Fruit fly (Drosophila melanogaster) whole organism, embryonic: ENCODE results near the gene CG42299.

Experiments used
- Atf3 ChIP-seq: fragments of 200-800 bp; sonication (Bioruptor generic); optimal IDR thresholded peaks from 3 replicates; lab custom pipeline; 2016; ENCODE audit warnings: missing biosample characterization, missing genetic modification characterization
- Bteb2 ChIP-seq: fragments of 200-800 bp; sonication (Bioruptor generic); optimal IDR thresholded peaks from 2 replicates; lab custom pipeline; 2016; ENCODE audit warnings: missing biosample characterization, missing genetic modification characterization
- CG10147 ChIP-seq: fragments of 200-800 bp; sonication (Bioruptor generic); optimal IDR thresholded peaks from 2 replicates; lab custom pipeline; 2019; ENCODE audit warnings: missing biosample characterization, mild to moderate bottlenecking, missing genetic modification characterization, moderate library complexity
- CG10321 ChIP-seq: fragments of 200-800 bp; sonication (Bioruptor generic); IDR thresholded peaks from 2 replicates; pipeline ENCODE4 v1.3.6; 2022; ENCODE audit warnings: missing biosample characterization, missing genetic modification characterization
- CG10959 ChIP-seq: fragments of 200-800 bp; sonication (Bioruptor generic); IDR thresholded peaks from 2 replicates; pipeline ENCODE4 v1.3.6; 2022; ENCODE audit warnings: missing biosample characterization, missing genetic modification characterization
- CG11093 ChIP-seq: fragments of 200-800 bp; sonication (Bioruptor generic); IDR thresholded peaks from 3 replicates; pipeline ENCODE4 v1.3.6; 2022; ENCODE audit warnings: missing biosample characterization, missing genetic modification characterization
- CG12155 ChIP-seq: fragments of 200-800 bp; sonication (Bioruptor generic); optimal IDR thresholded peaks from 3 replicates; lab custom pipeline; 2016; ENCODE audit warnings: missing biosample characterization, missing genetic modification characterization
- CG15479 ChIP-seq: fragments of 200-800 bp; sonication (Bioruptor generic); optimal IDR thresholded peaks from 3 replicates; lab custom pipeline; 2019; ENCODE audit warnings: missing biosample characterization, mild to moderate bottlenecking, missing genetic modification characterization, moderate library complexity
- CG16779 ChIP-seq: fragments of 200-800 bp; sonication (Bioruptor generic); IDR thresholded peaks from 2 replicates; pipeline ENCODE4 v1.3.6; 2022; ENCODE audit warnings: missing biosample characterization, missing genetic modification characterization
- CG17186 ChIP-seq: fragments of 200-800 bp; sonication (Bioruptor generic); optimal IDR thresholded peaks from 3 replicates; lab custom pipeline; 2017; ENCODE audit warnings: missing biosample characterization, missing genetic modification reagents, missing genetic modification characterization
- CG18476 ChIP-seq: fragments of 200-800 bp; sonication (Bioruptor generic); optimal IDR thresholded peaks from 2 replicates; lab custom pipeline; 2016; ENCODE audit warnings: missing biosample characterization, mild to moderate bottlenecking, missing genetic modification characterization
- CG32532 ChIP-seq: fragments of 200-800 bp; sonication (Bioruptor generic); IDR thresholded peaks from 2 replicates; pipeline ENCODE4 v1.3.6; 2022; ENCODE audit warnings: missing biosample characterization, missing genetic modification characterization
- CG34224 ChIP-seq: fragments of 200-800 bp; sonication (Bioruptor generic); IDR thresholded peaks from 3 replicates; pipeline ENCODE4 v1.3.6; 2022; ENCODE audit warnings: missing biosample characterization, missing genetic modification characterization; ENCODE audit not compliant: partially characterized antibody
- CG4707 ChIP-seq: fragments of 200-800 bp; sonication (Bioruptor generic); optimal IDR thresholded peaks from 2 replicates; lab custom pipeline; 2018; ENCODE audit warnings: missing biosample characterization, mild to moderate bottlenecking, missing genetic modification characterization, moderate library complexity
- CG6654 ChIP-seq: fragments of 200-800 bp; sonication (Bioruptor generic); optimal IDR thresholded peaks from 2 replicates; lab custom pipeline; 2017; ENCODE audit warnings: missing biosample characterization, mild to moderate bottlenecking, missing genetic modification characterization
- CG6813 ChIP-seq: fragments of 200-800 bp; sonication (Bioruptor generic); optimal IDR thresholded peaks from 2 replicates; lab custom pipeline; 2017; ENCODE audit warnings: missing biosample characterization, missing genetic modification characterization, mild to moderate bottlenecking, moderate library complexity, missing genetic modification reagents
- CG7987 ChIP-seq: fragments of 200-800 bp; sonication (Bioruptor generic); optimal IDR thresholded peaks from 2 replicates; lab custom pipeline; 2018; ENCODE audit warnings: missing biosample characterization, mild to moderate bottlenecking, missing genetic modification characterization, moderate library complexity
- CG9215 ChIP-seq: fragments of 200-800 bp; sonication (Bioruptor generic); IDR thresholded peaks from 2 replicates; pipeline ENCODE4 v1.3.6; 2022; ENCODE audit warnings: missing biosample characterization, missing genetic modification characterization
- CG9609 ChIP-seq: fragments of 200-800 bp; sonication (Bioruptor generic); optimal IDR thresholded peaks from 3 replicates; lab custom pipeline; 2016; ENCODE audit warnings: missing biosample characterization, missing genetic modification characterization
- CkIIα-i1 ChIP-seq: fragments of 200-800 bp; sonication (Bioruptor generic); IDR thresholded peaks from 2 replicates; pipeline ENCODE4 v1.3.6; 2022; ENCODE audit warnings: missing biosample characterization, missing genetic modification characterization
- D ChIP-seq, 2 experiments: fragments of 200-800 bp in 1 of 2; fragments of >200 bp in 1 of 2; sonication (Bioruptor generic) in 1 of 2; optimal IDR thresholded peaks; 2 replicates in 1 of 2; 3 replicates in 1 of 2; lab custom pipeline; 2017; ENCODE audit warnings: mild to moderate bottlenecking in 1 of 2, missing biosample characterization in 1 of 2, missing genetic modification characterization in 1 of 2, missing genetic modification reagents in 1 of 2
- Deaf1 ChIP-seq: fragments of 200-800 bp; optimal IDR thresholded peaks from 3 replicates; lab custom pipeline; 2019; ENCODE audit warnings: missing biosample characterization, mild to moderate bottlenecking, missing genetic modification characterization, moderate library complexity
- Drgx ChIP-seq: fragments of 200-800 bp; sonication (Bioruptor generic); IDR thresholded peaks from 2 replicates; pipeline ENCODE4 v1.3.6; 2022; ENCODE audit warnings: missing biosample characterization, missing genetic modification characterization
- HLH54F ChIP-seq: fragments of 200-800 bp; sonication (Bioruptor generic); optimal IDR thresholded peaks from 3 replicates; lab custom pipeline; 2016; ENCODE audit warnings: missing biosample characterization, missing genetic modification characterization
- Hr51 ChIP-seq, 2 experiments: fragments of 200-800 bp; sonication (Bioruptor generic); optimal IDR thresholded peaks; 2 replicates in 1 of 2; 3 replicates in 1 of 2; lab custom pipeline; 2016 to 2018; ENCODE audit warnings: missing biosample characterization in 2 of 2, missing genetic modification characterization in 2 of 2, mild to moderate bottlenecking in 1 of 2, moderate library complexity in 1 of 2
- Lim3 ChIP-seq: fragments of 200-800 bp; sonication (Bioruptor generic); IDR thresholded peaks from 2 replicates; pipeline ENCODE4 v1.3.6; 2022; ENCODE audit warnings: missing biosample characterization, missing genetic modification characterization
- Mrtf ChIP-seq: fragments of 200-800 bp; sonication (Bioruptor generic); IDR thresholded peaks from 3 replicates; pipeline ENCODE4 v1.3.6; 2022; ENCODE audit warnings: missing biosample characterization, missing genetic modification characterization
- Nf-YC ChIP-seq: fragments of 200-800 bp; optimal IDR thresholded peaks from 3 replicates; lab custom pipeline; 2019; ENCODE audit warnings: missing biosample characterization, mild to moderate bottlenecking, missing genetic modification characterization, moderate library complexity
- Ravus ChIP-seq: fragments of 200-800 bp; sonication (Bioruptor generic); IDR thresholded peaks from 2 replicates; pipeline ENCODE4 v1.3.6; 2022; ENCODE audit warnings: missing biosample characterization, missing genetic modification characterization
- Spps ChIP-seq: fragments of 200-800 bp; sonication (Bioruptor generic); optimal IDR thresholded peaks from 2 replicates; lab custom pipeline; 2018; ENCODE audit warnings: missing biosample characterization, mild to moderate bottlenecking, missing genetic modification characterization
- Xbp1 ChIP-seq: fragments of 200-800 bp; sonication (Bioruptor generic); optimal IDR thresholded peaks from 3 replicates; lab custom pipeline; 2016; ENCODE audit warnings: missing biosample characterization, mild to moderate bottlenecking, missing genetic modification characterization
- ara ChIP-seq: fragments of 200-800 bp; sonication (Bioruptor generic); IDR thresholded peaks from 2 replicates; pipeline ENCODE4 v1.3.6; 2022; ENCODE audit warnings: missing biosample characterization, missing genetic modification characterization
- az2 ChIP-seq: fragments of 200-800 bp; sonication (Bioruptor generic); optimal IDR thresholded peaks from 3 replicates; lab custom pipeline; 2016; ENCODE audit warnings: missing biosample characterization, missing genetic modification characterization
- br ChIP-seq: fragments of >200 bp; optimal IDR thresholded peaks from 2 replicates; lab custom pipeline; 2017
- cas ChIP-seq: fragments of 200-800 bp; sonication (Bioruptor generic); IDR thresholded peaks from 2 replicates; pipeline ENCODE4 v1.3.6; 2022; ENCODE audit warnings: missing biosample characterization, missing genetic modification characterization
- chm ChIP-seq: fragments of 200-800 bp; sonication (Bioruptor generic); IDR thresholded peaks from 2 replicates; pipeline ENCODE4 v1.3.6; 2022; ENCODE audit warnings: missing biosample characterization, missing genetic modification characterization
- dati ChIP-seq: fragments of 200-800 bp; sonication (Bioruptor generic); IDR thresholded peaks from 2 replicates; pipeline ENCODE4 v1.3.6; 2022; ENCODE audit warnings: missing biosample characterization, missing genetic modification characterization
- dpn ChIP-seq, 2 experiments: fragments of 200-800 bp; sonication (Bioruptor generic); optimal IDR thresholded peaks; 3 replicates each; lab custom pipeline; 2016; ENCODE audit warnings: missing biosample characterization in 2 of 2, missing genetic modification characterization in 2 of 2
- gcm ChIP-seq: fragments of 200-800 bp; sonication (Bioruptor generic); optimal IDR thresholded peaks from 2 replicates; lab custom pipeline; 2019; ENCODE audit warnings: missing biosample characterization, mild to moderate bottlenecking, missing genetic modification characterization, moderate library complexity
- grau ChIP-seq: fragments of 200-800 bp; optimal IDR thresholded peaks from 3 replicates; lab custom pipeline; 2019; ENCODE audit warnings: missing biosample characterization, mild to moderate bottlenecking, missing genetic modification characterization, moderate library complexity
- lbe ChIP-seq: fragments of 200-800 bp; sonication (Bioruptor generic); optimal IDR thresholded peaks from 2 replicates; lab custom pipeline; 2016; ENCODE audit warnings: missing biosample characterization, mild to moderate bottlenecking, missing genetic modification characterization
- maf-S ChIP-seq: fragments of 200-800 bp; sonication (Bioruptor generic); optimal IDR thresholded peaks from 2 replicates; lab custom pipeline; 2016; ENCODE audit warnings: missing biosample characterization, missing genetic modification characterization
- prd ChIP-seq, 3 experiments: fragments of >200 bp in 2 of 3; fragments of 200-800 bp in 1 of 3; sonication (Bioruptor generic) in 1 of 3; optimal IDR thresholded peaks in 2 of 3; IDR thresholded peaks in 1 of 3; 2 replicates in 2 of 3; 3 replicates in 1 of 3; pipeline versions ENCODE4 v1.3.6 to Lab custom; 2017 to 2022; ENCODE audit warnings: missing biosample characterization in 1 of 3, missing genetic modification characterization in 1 of 3
- salm ChIP-seq: fragments of 200-800 bp; sonication (Bioruptor generic); optimal IDR thresholded peaks from 2 replicates; lab custom pipeline; 2018; ENCODE audit warnings: missing biosample characterization, mild to moderate bottlenecking, missing genetic modification characterization
- slp2 ChIP-seq: fragments of 200-800 bp; sonication (Bioruptor generic); optimal IDR thresholded peaks from 2 replicates; lab custom pipeline; 2016; ENCODE audit warnings: missing biosample characterization, missing genetic modification characterization
- sob ChIP-seq: fragments of 200-800 bp; sonication (Bioruptor generic); IDR thresholded peaks from 2 replicates; pipeline ENCODE4 v1.3.6; 2022; ENCODE audit warnings: missing biosample characterization, missing genetic modification characterization
- sug ChIP-seq: fragments of 200-800 bp; optimal IDR thresholded peaks from 2 replicates; lab custom pipeline; 2019; ENCODE audit warnings: missing biosample characterization, mild to moderate bottlenecking, missing genetic modification characterization, moderate library complexity
- unpg ChIP-seq: fragments of 200-800 bp; sonication (Bioruptor generic); optimal IDR thresholded peaks from 3 replicates; lab custom pipeline; 2018; ENCODE audit warnings: missing biosample characterization, mild to moderate bottlenecking, missing genetic modification characterization, moderate library complexity

Gene CG42299

DNA sequence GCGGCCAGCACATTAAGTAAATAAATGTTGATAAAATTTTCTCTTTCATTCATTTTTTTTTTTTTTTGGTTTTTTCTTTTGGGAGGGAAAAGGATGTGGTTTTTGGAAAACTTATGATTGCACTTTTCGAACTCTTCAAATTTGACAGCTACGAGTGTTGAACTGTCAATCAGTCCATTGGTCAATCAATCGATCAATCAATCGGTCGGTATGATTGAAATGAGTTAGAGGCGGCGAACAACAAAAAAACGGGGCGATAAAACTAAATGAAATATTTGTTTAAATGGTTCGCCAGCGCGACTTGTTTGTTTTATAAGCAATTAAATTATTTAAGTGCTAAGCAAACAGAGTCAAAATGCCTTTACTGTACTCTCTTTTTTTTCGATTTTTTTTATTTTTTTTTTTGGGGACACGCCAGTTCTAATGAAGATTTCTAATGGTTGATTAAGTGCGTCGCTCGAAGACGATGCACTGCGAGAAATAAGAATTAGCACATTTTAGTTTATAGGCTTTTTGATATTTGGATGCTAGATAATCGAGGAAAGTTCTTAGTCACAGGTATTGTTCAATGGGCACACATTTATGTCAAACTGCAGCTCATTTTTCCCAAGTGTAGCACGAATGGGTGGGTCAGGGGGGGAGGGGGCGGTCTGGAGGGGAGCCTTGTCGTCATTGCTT is 43.6 kb upstream of the CG42299 start (continued):
- no peak for TF ChIP-seq D (optimal IDR thresholded peaks at IDR 0.05; lab: Kevin White, UChicago)
- peak; percentile 84 for TF ChIP-seq D (GFP tag; optimal IDR thresholded peaks at IDR 0.05; lab: Kevin White, UChicago)
- peak; percentile 76; the same call in 2 of the 3 replicates for TF ChIP-seq CG11093 (GFP tag; lab: Robert Waterston, UW)
- no peak for TF ChIP-seq prd (optimal IDR thresholded peaks at IDR 0.05; lab: Kevin White, UChicago)
- TF ChIP-seq prd (GFP tag; IDR thresholded peaks at IDR 0.05; lab: Robert Waterston, UW): peak; percentile 83
- TF ChIP-seq sob (GFP tag; lab: Robert Waterston, UW): peak; percentile 82
- peak; percentile 71; the same call in 1 of the 2 replicates for TF ChIP-seq ara
- TF ChIP-seq CG18476: peak; percentile 28
- TF ChIP-seq br (lab: Kevin White, UChicago): no peak
- TF ChIP-seq Xbp1: peak; percentile 88
- TF ChIP-seq CG10147 (GFP tag; lab: Kevin White, UChicago): peak; percentile 61
- TF ChIP-seq CkIIα-i1 (GFP tag; lab: Robert Waterston, UW): peak; percentile 20; the same call in 1 of the 2 replicates
- peak; percentile 78 for TF ChIP-seq CG32532 (GFP tag; lab: Robert Waterston, UW)
- peak; percentile 63 for TF ChIP-seq CG9215 (GFP tag; lab: Robert Waterston, UW)
- no peak for TF ChIP-seq cas (GFP tag; lab: Robert Waterston, UW)
- TF ChIP-seq CG17186 (GFP tag; lab: Kevin White, UChicago): peak; percentile 31
- TF ChIP-seq CG9609 (GFP tag; lab: Kevin White, UChicago): peak; percentile 80
- no peak for TF ChIP-seq CG34224 (GFP tag; lab: Robert Waterston, UW)
- peak; percentile 47 to 80 for TF ChIP-seq Hr51 (GFP tag; optimal IDR thresholded peaks at IDR 0.05; lab: Kevin White, UChicago)
- peak; percentile 77 for TF ChIP-seq Mrtf
- peak; percentile 67 for TF ChIP-seq CG6654 (GFP tag; lab: Kevin White, UChicago)
- TF ChIP-seq CG15479: no peak
- 0 out of 2 replicates have a peak, but pooled peaks have one; percentile 20 for TF ChIP-seq dati (GFP tag; lab: Robert Waterston, UW)
- TF ChIP-seq az2 (GFP tag; lab: Kevin White, UChicago): peak; percentile 88
- peak; percentile 87 for TF ChIP-seq sug
- peak; percentile 76 for TF ChIP-seq CG12155 (GFP tag; lab: Kevin White, UChicago)
- no peak for TF ChIP-seq CG10321 (GFP tag; lab: Robert Waterston, UW)
- TF ChIP-seq CG10959: peak; percentile 59; the same call in 1 of the 2 replicates
- peak; percentile 60 for TF ChIP-seq CG6813
- TF ChIP-seq gcm: peak; percentile 56
- peak; percentile 77 for TF ChIP-seq chm (GFP tag; lab: Robert Waterston, UW)
- peak; percentile 49 for TF ChIP-seq Bteb2 (GFP tag; lab: Kevin White, UChicago)
- TF ChIP-seq slp2: peak; percentile 60
- peak; percentile 53 for TF ChIP-seq Deaf1 (tag; lab: Kevin White, UChicago)
- TF ChIP-seq CG16779 (GFP tag; lab: Robert Waterston, UW): 0 out of 2 replicates have a peak, but pooled peaks have one; percentile 38
- TF ChIP-seq HLH54F: peak; percentile 59
- 0 out of 2 replicates have a peak, but pooled peaks have one; percentile 17 for TF ChIP-seq Ravus (GFP tag; lab: Robert Waterston, UW)
- TF ChIP-seq lbe (GFP tag; lab: Kevin White, UChicago): no peak
- TF ChIP-seq Atf3: peak; percentile 54
- peak; percentile 72 for TF ChIP-seq CG4707
- TF ChIP-seq dpn (GFP tag; optimal IDR thresholded peaks at IDR 0.05; lab: Kevin White, UChicago): peak; percentile 64 to 87
- peak; percentile 79 for TF ChIP-seq grau
- no peak for TF ChIP-seq CG7987
- peak; percentile 29 for TF ChIP-seq Nf-YC (tag; lab: Kevin White, UChicago)
- TF ChIP-seq salm (tag; lab: Kevin White, UChicago): peak; percentile 65
- peak; percentile 57; the same call in 1 of the 2 replicates for TF ChIP-seq Drgx (GFP tag; lab: Robert Waterston, UW)
- TF ChIP-seq Lim3 (GFP tag; lab: Robert Waterston, UW): no peak
- peak; percentile 1 for TF ChIP-seq Spps (tag; lab: Kevin White, UChicago)
- TF ChIP-seq unpg (GFP tag; lab: Kevin White, UChicago): peak; percentile 86
- peak; percentile 73 for TF ChIP-seq maf-S (GFP tag; lab: Kevin White, UChicago)
